Fruit fly (Drosophila melanogaster) whole organism, prepupa: ENCODE data around the gene beat-Ib.

Experiments
- Blimp-1 ChIP-seq: fragments of 200-800 bp; sonication (Bioruptor generic); optimal IDR thresholded peaks from 3 replicates; lab custom pipeline; 2017; ENCODE audit warnings: missing biosample characterization, missing genetic modification characterization, mild to moderate bottlenecking, moderate library complexity, missing genetic modification reagents
- CG10631 ChIP-seq: fragments of 200-800 bp; sonication (Bioruptor generic); optimal IDR thresholded peaks from 2 replicates; lab custom pipeline; 2016; ENCODE audit warnings: missing biosample characterization, missing genetic modification characterization
- CG10669 ChIP-seq: fragments of 200-800 bp; sonication (Bioruptor generic); optimal IDR thresholded peaks from 3 replicates; lab custom pipeline; 2018; ENCODE audit warnings: missing biosample characterization, mild to moderate bottlenecking, missing genetic modification characterization, moderate library complexity
- CG11902 ChIP-seq: fragments of 200-800 bp; sonication (Bioruptor generic); optimal IDR thresholded peaks from 3 replicates; lab custom pipeline; 2016; ENCODE audit warnings: missing biosample characterization, missing genetic modification characterization
- CG15336 ChIP-seq: fragments of 200-800 bp; sonication (Bioruptor generic); IDR thresholded peaks from 2 replicates; pipeline ENCODE4 v1.3.6; 2022; ENCODE audit warnings: missing biosample characterization, missing genetic modification characterization
- CG1621 ChIP-seq: fragments of 200-800 bp; sonication (Bioruptor generic); optimal IDR thresholded peaks from 3 replicates; lab custom pipeline; 2018; ENCODE audit warnings: missing biosample characterization, mild to moderate bottlenecking, missing genetic modification characterization
- CG16779 ChIP-seq: fragments of 200-800 bp; sonication (Bioruptor generic); optimal IDR thresholded peaks from 3 replicates; lab custom pipeline; 2017; ENCODE audit warnings: missing biosample characterization, mild to moderate bottlenecking, missing genetic modification characterization
- CG3032 ChIP-seq: fragments of 200-800 bp; optimal IDR thresholded peaks from 2 replicates; lab custom pipeline; 2019; ENCODE audit warnings: missing biosample characterization, mild to moderate bottlenecking, missing genetic modification characterization, moderate library complexity
- CG31627 ChIP-seq: fragments of 200-800 bp; sonication (Bioruptor generic); optimal IDR thresholded peaks from 3 replicates; lab custom pipeline; 2016; ENCODE audit warnings: missing biosample characterization, missing genetic modification characterization
- CG32006 ChIP-seq: fragments of 200-800 bp; sonication (Bioruptor generic); optimal IDR thresholded peaks from 3 replicates; lab custom pipeline; 2017; ENCODE audit warnings: missing biosample characterization, mild to moderate bottlenecking, missing genetic modification characterization
- CG34406 ChIP-seq: fragments of 200-800 bp; sonication (Bioruptor generic); optimal IDR thresholded peaks from 3 replicates; lab custom pipeline; 2016; ENCODE audit warnings: missing biosample characterization, missing genetic modification characterization
- CG4318 ChIP-seq: fragments of 200-800 bp; sonication (Bioruptor generic); optimal IDR thresholded peaks from 3 replicates; lab custom pipeline; 2017; ENCODE audit warnings: missing biosample characterization, mild to moderate bottlenecking, missing genetic modification characterization
- CG6163 ChIP-seq: fragments of 200-800 bp; sonication (Bioruptor generic); IDR thresholded peaks from 3 replicates; pipeline ENCODE4 v1.3.6; 2022; ENCODE audit warnings: missing biosample characterization, missing genetic modification characterization
- CG6792 ChIP-seq: fragments of 200-800 bp; sonication (Bioruptor generic); optimal IDR thresholded peaks from 3 replicates; lab custom pipeline; 2016; ENCODE audit warnings: missing biosample characterization, missing genetic modification characterization
- CG6854 ChIP-seq: fragments of 200-800 bp; sonication (Bioruptor generic); optimal IDR thresholded peaks from 2 replicates; lab custom pipeline; 2017; ENCODE audit warnings: missing biosample characterization, mild to moderate bottlenecking, missing genetic modification characterization
- CG8319 ChIP-seq: fragments of 200-800 bp; sonication (Bioruptor generic); optimal IDR thresholded peaks from 3 replicates; lab custom pipeline; 2016; ENCODE audit warnings: missing biosample characterization, missing genetic modification characterization
- CG9139 ChIP-seq: fragments of 200-800 bp; sonication (Bioruptor generic); optimal IDR thresholded peaks from 3 replicates; lab custom pipeline; 2017; ENCODE audit warnings: missing biosample characterization, mild to moderate bottlenecking, missing genetic modification characterization
- Eip75B ChIP-seq: fragments of 200-800 bp; sonication (Bioruptor generic); optimal IDR thresholded peaks from 3 replicates; lab custom pipeline; 2016; ENCODE audit warnings: missing biosample characterization, missing genetic modification characterization
- Eip78C ChIP-seq: fragments of 200-800 bp; sonication (Bioruptor generic); peaks from one replicate; lab custom pipeline; 2016; ENCODE audit warnings: missing biosample characterization, missing genetic modification characterization
- Ets21C ChIP-seq: fragments of 200-800 bp; sonication (Bioruptor generic); optimal IDR thresholded peaks from 3 replicates; lab custom pipeline; 2016; ENCODE audit warnings: missing biosample characterization, missing genetic modification characterization
- Ets96B ChIP-seq: fragments of 200-800 bp; optimal IDR thresholded peaks from 2 replicates; lab custom pipeline; 2019; ENCODE audit warnings: missing biosample characterization, mild to moderate bottlenecking, missing genetic modification characterization, moderate library complexity
- Gug ChIP-seq: fragments of 200-800 bp; sonication (Bioruptor generic); IDR thresholded peaks from 2 replicates; pipeline ENCODE4 v1.3.6; 2022; ENCODE audit warnings: missing biosample characterization, missing genetic modification characterization
- Hr38 ChIP-seq: sonication (Bioruptor generic); optimal IDR thresholded peaks from 2 replicates; lab custom pipeline; 2016; ENCODE audit warnings: missing biosample characterization, missing genetic modification characterization
- Hr39 ChIP-seq: fragments of 200-800 bp; sonication (Bioruptor generic); optimal IDR thresholded peaks from 2 replicates; lab custom pipeline; 2016; ENCODE audit warnings: missing biosample characterization, missing genetic modification characterization
- Hr4 ChIP-seq: fragments of 200-800 bp; sonication (Bioruptor generic); optimal IDR thresholded peaks from 3 replicates; lab custom pipeline; 2016; ENCODE audit warnings: missing biosample characterization, missing genetic modification characterization
- Lpt ChIP-seq: fragments of 200-800 bp; sonication (Bioruptor generic); optimal IDR thresholded peaks from 3 replicates; lab custom pipeline; 2016; ENCODE audit warnings: missing biosample characterization, missing genetic modification characterization
- Met ChIP-seq: fragments of 200-800 bp; sonication (Bioruptor generic); optimal IDR thresholded peaks from 3 replicates; lab custom pipeline; 2016; ENCODE audit warnings: missing biosample characterization, missing genetic modification characterization
- Sox15 ChIP-seq: fragments of 200-800 bp; sonication (Bioruptor generic); optimal IDR thresholded peaks from 3 replicates; lab custom pipeline; 2016; ENCODE audit warnings: missing biosample characterization, missing genetic modification characterization
- achi ChIP-seq: fragments of 200-800 bp; sonication (Bioruptor generic); optimal IDR thresholded peaks from 3 replicates; lab custom pipeline; 2016; ENCODE audit warnings: missing biosample characterization, missing genetic modification characterization
- acj6 ChIP-seq: fragments of 200-800 bp; sonication (Bioruptor generic); optimal IDR thresholded peaks from 3 replicates; lab custom pipeline; 2016; ENCODE audit warnings: missing biosample characterization, missing genetic modification characterization
- cyc ChIP-seq: fragments of 200-800 bp; sonication (Bioruptor generic); optimal IDR thresholded peaks from 3 replicates; lab custom pipeline; 2016; ENCODE audit warnings: missing biosample characterization, missing genetic modification characterization
- dac ChIP-seq: fragments of 200-800 bp; sonication (Bioruptor generic); optimal IDR thresholded peaks from 2 replicates; lab custom pipeline; 2017; ENCODE audit warnings: missing biosample characterization, mild to moderate bottlenecking, missing genetic modification characterization
- dsx ChIP-seq: fragments of 200-800 bp; optimal IDR thresholded peaks from 3 replicates; lab custom pipeline; 2019; ENCODE audit warnings: missing biosample characterization, mild to moderate bottlenecking, missing genetic modification characterization, moderate library complexity; ENCODE audit not compliant: poor library complexity, severe bottlenecking
- esn ChIP-seq: fragments of 200-800 bp; sonication (Bioruptor generic); optimal IDR thresholded peaks from 2 replicates; lab custom pipeline; 2016; ENCODE audit warnings: missing biosample characterization, mild to moderate bottlenecking, missing genetic modification characterization, moderate library complexity
- fkh ChIP-seq: fragments of 200-800 bp; sonication (Bioruptor generic); optimal IDR thresholded peaks from 3 replicates; lab custom pipeline; 2017; ENCODE audit warnings: missing biosample characterization, mild to moderate bottlenecking, missing genetic modification characterization, moderate library complexity
- lz ChIP-seq: fragments of 200-800 bp; sonication (Bioruptor generic); optimal IDR thresholded peaks from 3 replicates; lab custom pipeline; 2016; ENCODE audit warnings: missing biosample characterization, missing genetic modification characterization
- net ChIP-seq: fragments of 200-800 bp; sonication (Bioruptor generic); optimal IDR thresholded peaks from 3 replicates; lab custom pipeline; 2016; ENCODE audit warnings: missing biosample characterization, missing genetic modification characterization
- salr ChIP-seq, 2 experiments: fragments of 200-800 bp; sonication (Bioruptor generic); optimal IDR thresholded peaks; 3 replicates each; lab custom pipeline; 2016 to 2018; ENCODE audit warnings: missing biosample characterization in 2 of 2, missing genetic modification characterization in 2 of 2, mild to moderate bottlenecking in 1 of 2
- spab ChIP-seq: fragments of 200-800 bp; sonication (Bioruptor generic); optimal IDR thresholded peaks from 2 replicates; lab custom pipeline; 2017; ENCODE audit warnings: missing biosample characterization, mild to moderate bottlenecking, missing genetic modification characterization, missing genetic modification reagents
- svp ChIP-seq: fragments of 200-800 bp; sonication (Bioruptor generic); peaks from one replicate; lab custom pipeline; 2016; ENCODE audit warnings: missing biosample characterization, missing genetic modification characterization
- vri ChIP-seq: fragments of 200-800 bp; sonication (Bioruptor generic); optimal IDR thresholded peaks from 3 replicates; lab custom pipeline; 2016; ENCODE audit warnings: missing biosample characterization, mild to moderate bottlenecking, missing genetic modification characterization

Gene beat-Ib

DNA sequence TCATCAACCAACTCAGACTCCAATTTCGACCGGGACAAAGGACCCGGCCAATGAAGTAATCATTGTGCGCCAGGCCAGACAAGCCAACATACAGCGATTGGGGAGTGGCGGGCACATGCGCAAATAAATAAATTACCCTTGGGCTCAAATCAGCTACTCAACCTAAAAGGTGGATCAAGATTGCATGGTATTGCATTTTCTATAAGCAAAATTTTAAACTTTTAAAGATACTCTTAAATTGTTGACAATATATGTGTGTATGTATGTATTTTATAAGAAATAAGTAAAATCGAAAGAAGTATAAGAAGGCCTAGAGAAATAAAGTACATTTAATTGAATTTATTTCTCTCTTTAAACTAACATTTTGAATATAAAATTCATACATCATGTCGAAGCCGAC lies 17.0 kb upstream of the beat-Ib start, which contains the start of gene CG10839:
TSS of gene CG10839 (plus strand) at position 301 of the 400 bp plus-strand sequence.
- TF ChIP-seq Hr38 (GFP tag; lab: Kevin White, UChicago) (no peak), Ets96B (tag; lab: Kevin White, UChicago) (no peak), CG4318 (GFP tag; lab: Kevin White, UChicago) (no peak), CG16779 (tag; lab: Kevin White, UChicago) (no peak), dsx (GFP tag; lab: Kevin White, UChicago) (no peak), CG34406 (GFP tag; lab: Kevin White, UChicago) (no peak)
- TF ChIP-seq, all 60 proteins: peak for 0

DNA sequence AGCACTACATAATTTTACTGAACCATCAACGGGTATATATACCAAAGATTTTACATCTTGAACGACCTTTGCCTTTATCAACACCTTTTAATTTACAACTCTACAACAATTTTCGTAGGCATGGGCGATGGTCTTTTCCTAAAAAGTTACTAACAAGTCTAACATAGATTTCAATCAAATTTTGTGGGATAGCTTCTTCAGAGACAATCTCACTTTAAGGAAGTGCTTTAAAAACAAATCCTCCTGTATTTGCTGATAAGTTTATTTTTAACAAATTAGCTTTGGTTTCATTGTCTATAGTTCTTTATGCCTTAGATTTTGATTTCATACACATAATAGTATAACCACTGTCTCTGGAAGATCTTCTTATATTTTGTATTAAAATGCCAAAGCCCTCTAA lies 4.7 kb downstream of the beat-Ib start, which contains the start of gene CG18063:
TSS of gene CG18063 (plus strand) at position 301 of the 400 bp plus-strand sequence.
- TF ChIP-seq fkh (GFP tag; lab: Kevin White, UChicago) (no peak), Eip78C (no peak), Eip75B (GFP tag; lab: Kevin White, UChicago) (no peak), CG4318 (GFP tag; lab: Kevin White, UChicago) (no peak), CG3032 (tag; lab: Kevin White, UChicago) (no peak), CG32006 (GFP tag; lab: Kevin White, UChicago) (no peak), Gug (GFP tag; lab: Robert Waterston, UW) (no peak), net (no peak), CG16779 (tag; lab: Kevin White, UChicago) (no peak), CG6792 (no peak), Ets21C (GFP tag; lab: Kevin White, UChicago) (no peak), CG11902 (GFP tag; lab: Kevin White, UChicago) (no peak), CG6163 (GFP tag; lab: Robert Waterston, UW) (no peak), spab (GFP tag; lab: Kevin White, UChicago) (no peak), Blimp-1 (GFP tag; lab: Kevin White, UChicago) (no peak), Met (GFP tag; lab: Kevin White, UChicago) (no peak)

DNA sequence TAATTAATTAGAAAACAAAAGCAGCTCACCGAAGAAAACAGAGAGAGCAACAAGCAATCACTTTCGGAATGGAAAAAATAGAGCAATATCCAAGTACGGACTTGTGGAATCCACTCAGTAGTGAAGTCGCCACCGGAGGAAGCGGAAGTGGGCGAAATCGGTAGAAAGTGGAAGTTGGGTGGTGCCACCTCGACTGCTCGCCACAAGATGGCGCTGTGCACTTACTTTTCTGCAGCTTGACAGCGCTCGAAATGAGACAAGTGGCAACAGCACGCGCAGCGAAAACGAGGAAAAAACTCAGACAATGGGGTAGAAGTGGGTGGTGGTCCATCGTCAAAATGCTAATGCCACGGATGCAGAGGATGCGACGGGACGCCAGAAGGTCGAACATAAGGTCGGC lies 12.8 kb downstream of the beat-Ib start:
- TF ChIP-seq lz (GFP tag; lab: Kevin White, UChicago) = no peak
- no peak for TF ChIP-seq achi (GFP tag; lab: Kevin White, UChicago)
- TF ChIP-seq salr (GFP tag; optimal IDR thresholded peaks at IDR 0.05; lab: Kevin White, UChicago) = no peak
- TF ChIP-seq CG31627 (GFP tag; lab: Kevin White, UChicago) = no peak
- TF ChIP-seq Sox15 (GFP tag; lab: Kevin White, UChicago) = no peak
- no peak for TF ChIP-seq CG9139
- no peak for TF ChIP-seq Lpt (GFP tag; lab: Kevin White, UChicago)
- no peak for TF ChIP-seq CG10631 (GFP tag; lab: Kevin White, UChicago)
- no peak for TF ChIP-seq CG34406 (GFP tag; lab: Kevin White, UChicago)
- no peak for TF ChIP-seq Hr4 (GFP tag; lab: Kevin White, UChicago)
- TF ChIP-seq CG11902 (GFP tag; lab: Kevin White, UChicago) = no peak
- TF ChIP-seq cyc (GFP tag; lab: Kevin White, UChicago) = no peak
- no peak for TF ChIP-seq net
- TF ChIP-seq svp (GFP tag; lab: Kevin White, UChicago) = no peak
- no peak for TF ChIP-seq vri (GFP tag; lab: Kevin White, UChicago)
- no peak for TF ChIP-seq Eip78C
- TF ChIP-seq CG1621 (tag; lab: Kevin White, UChicago) = no peak
- no peak for TF ChIP-seq CG15336 (GFP tag; lab: Robert Waterston, UW)

DNA sequence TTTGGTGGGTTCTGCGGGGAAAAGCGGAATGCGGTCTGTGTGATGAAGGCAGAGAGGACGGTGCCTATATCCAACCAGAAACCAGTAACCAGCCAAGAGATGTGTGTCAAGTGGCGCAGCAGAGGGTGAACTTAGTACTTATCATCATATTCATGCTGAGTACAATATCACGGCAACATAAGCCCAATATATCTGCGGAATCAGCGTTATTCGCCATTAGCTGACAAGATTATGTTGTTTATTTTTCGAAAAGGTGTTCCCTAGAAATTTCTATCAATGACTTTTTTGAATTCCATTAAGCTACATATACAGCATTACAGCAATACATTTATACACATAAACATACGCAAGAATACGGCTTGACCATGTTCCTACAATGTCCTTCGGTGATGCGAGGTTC lies 21.1 kb downstream of the beat-Ib start, which contains the start of gene CG12448:
TSS of gene CG12448 (plus strand) at position 301 of the 400 bp plus-strand sequence.
- TF ChIP-seq Blimp-1 (GFP tag; lab: Kevin White, UChicago) (no peak), dac (GFP tag; lab: Kevin White, UChicago) (no peak), Hr39 (no peak), CG6854 (GFP tag; lab: Kevin White, UChicago) (no peak), spab (GFP tag; lab: Kevin White, UChicago) (no peak), CG4318 (GFP tag; lab: Kevin White, UChicago) (no peak), Sox15 (GFP tag; lab: Kevin White, UChicago) (no peak), Gug (GFP tag; lab: Robert Waterston, UW) (no peak), salr (GFP tag; optimal IDR thresholded peaks at IDR 0.05; lab: Kevin White, UChicago) (no peak), Eip75B (GFP tag; lab: Kevin White, UChicago) (no peak), CG8319 (no peak), CG6163 (GFP tag; lab: Robert Waterston, UW) (no peak), CG10631 (GFP tag; lab: Kevin White, UChicago) (no peak), esn (GFP tag; lab: Kevin White, UChicago) (no peak), CG10669 (GFP tag; lab: Kevin White, UChicago) (no peak), Lpt (GFP tag; lab: Kevin White, UChicago) (no peak), Eip78C (no peak), CG32006 (GFP tag; lab: Kevin White, UChicago) (no peak), CG1621 (tag; lab: Kevin White, UChicago) (no peak), acj6 (no peak)
- TF ChIP-seq, all 60 proteins: peak for 0
